Worm (Caenorhabditis elegans) whole organism, early embryonic: Measurements from ENCODE around the gene dct-1.

Experiments
- B0310.2 ChIP-seq: sonication (generic microtip); optimal IDR thresholded peaks from 2 replicates; lab custom pipeline; 2016; ENCODE audit warnings: mild to moderate bottlenecking, missing genetic modification characterization, missing compliant biosample characterization
- F13C5.2 ChIP-seq: sonication (generic microtip); optimal IDR thresholded peaks from 2 replicates; lab custom pipeline; 2017; ENCODE audit warnings: mild to moderate bottlenecking, missing genetic modification characterization, inconsistent platforms, missing compliant biosample characterization
- aly-1 ChIP-seq: sonication (generic microtip); optimal IDR thresholded peaks from 2 replicates; lab custom pipeline; 2016; ENCODE audit warnings: missing genetic modification characterization, missing compliant biosample characterization
- ama-1 ChIP-seq: fragments of 150-350 bp; optimal IDR thresholded peaks from 2 replicates; lab custom pipeline; 2014
- ceh-13 ChIP-seq: fragments of 200-800 bp; sonication (Bioruptor generic); optimal IDR thresholded peaks from 2 replicates; lab custom pipeline; 2018; ENCODE audit warnings: mild to moderate bottlenecking, missing genetic modification characterization, missing compliant biosample characterization
- ceh-36 ChIP-seq: sonication (generic microtip); optimal IDR thresholded peaks from 2 replicates; lab custom pipeline; 2016; ENCODE audit warnings: missing genetic modification characterization, inconsistent platforms, missing compliant biosample characterization
- ets-7 ChIP-seq: sonication (generic microtip); optimal IDR thresholded peaks from 2 replicates; lab custom pipeline; 2016; ENCODE audit warnings: missing genotype, missing genetic modification characterization, missing compliant biosample characterization
- flt-1 ChIP-seq: fragments of 200-800 bp; sonication (Bioruptor generic); IDR thresholded peaks from 2 replicates; pipeline ENCODE4 v1.3.6; 2022; ENCODE audit warnings: missing genetic modification characterization, missing compliant biosample characterization
- hmbx-1 ChIP-seq: sonication (generic microtip); optimal IDR thresholded peaks from 2 replicates; lab custom pipeline; 2016; ENCODE audit warnings: mild to moderate bottlenecking, missing genetic modification characterization, missing compliant biosample characterization
- hmg-4 ChIP-seq: fragments of 200-800 bp; sonication (Bioruptor generic); optimal IDR thresholded peaks from 2 replicates; lab custom pipeline; 2018; ENCODE audit warnings: mild to moderate bottlenecking, missing genetic modification characterization, missing compliant biosample characterization
- hnd-1 ChIP-seq: sonication (generic microtip); optimal IDR thresholded peaks from 2 replicates; lab custom pipeline; 2016; ENCODE audit warnings: missing genetic modification characterization, missing compliant biosample characterization
- pes-1 ChIP-seq: fragments of 200-800 bp; sonication (Bioruptor generic); IDR thresholded peaks from 2 replicates; pipeline ENCODE4 v1.3.6; 2022; ENCODE audit warnings: missing genetic modification reagents, missing genetic modification characterization, missing compliant biosample characterization
- scrt-1 ChIP-seq: fragments of 200-800 bp; sonication (Bioruptor generic); IDR thresholded peaks from 2 replicates; pipeline ENCODE4 v1.3.6; 2022; ENCODE audit warnings: missing genetic modification characterization, missing compliant biosample characterization
- sea-1 ChIP-seq: fragments of 200-800 bp; sonication (Bioruptor generic); conservative IDR thresholded peaks from 2 replicates; pipeline ENCODE4 v1.3.6; 2022; ENCODE audit warnings: missing genetic modification characterization, missing compliant biosample characterization
- tbx-11 ChIP-seq: fragments of 200-800 bp; sonication (Bioruptor generic); IDR thresholded peaks from 2 replicates; pipeline ENCODE4 v1.3.6; 2022; ENCODE audit warnings: missing genetic modification characterization, missing compliant biosample characterization
- tbx-37 ChIP-seq: fragments of 200-800 bp; sonication (Bioruptor generic); conservative IDR thresholded peaks from 2 replicates; pipeline ENCODE4 v1.3.6; 2022; ENCODE audit warnings: missing genetic modification reagents, missing genetic modification characterization, missing compliant biosample characterization
- tra-4 ChIP-seq: sonication (generic microtip); optimal IDR thresholded peaks from 2 replicates; lab custom pipeline; 2017; ENCODE audit warnings: missing genetic modification characterization, missing compliant biosample characterization

dct-1 gene

DNA sequence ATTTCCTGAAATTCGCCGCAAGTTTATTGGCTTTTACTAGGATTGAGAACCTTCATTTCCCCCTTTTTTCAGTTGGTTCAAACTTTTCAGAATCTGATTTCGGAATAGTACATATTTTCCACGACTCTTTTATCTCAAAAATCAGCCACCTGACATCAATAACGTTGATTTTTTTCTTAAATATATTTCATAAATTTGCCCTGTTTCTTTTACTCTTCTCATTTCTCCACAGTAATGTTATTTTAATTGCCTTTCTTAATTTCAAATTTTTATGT, 1.2 kb upstream of the dct-1 start:
- TF ChIP-seq ceh-36 (tag; lab: Kevin White, UChicago) (no peak), ets-7 (no peak), hmbx-1 (tag; lab: Kevin White, UChicago) (no peak), pes-1 (GFP tag; lab: Robert Waterston, UW) (no peak), F13C5.2 (tag; lab: Kevin White, UChicago) (no peak), sea-1 (no peak), tbx-37 (GFP tag; lab: Robert Waterston, UW) (no peak), ceh-13 (no peak), ama-1 (lab: Kevin White, UChicago) (no peak), tbx-11 (GFP tag; lab: Robert Waterston, UW) (no peak), hmg-4 (GFP tag; lab: Kevin White, UChicago) (no peak), flt-1 (no peak)

ce11 chrX:7953695-7954094, 459 bp upstream of the dct-1 start:
- TF ChIP-seq sea-1 (no peak), tra-4 (tag; lab: Kevin White, UChicago) (no peak), hmg-4 (GFP tag; lab: Kevin White, UChicago) (no peak), ceh-36 (tag; lab: Kevin White, UChicago) (no peak), ama-1 (lab: Kevin White, UChicago) (no peak), hnd-1 (tag; lab: Kevin White, UChicago) (no peak), B0310.2 (tag; lab: Kevin White, UChicago) (no peak), aly-1 (tag; lab: Kevin White, UChicago) (no peak), tbx-37 (GFP tag; lab: Robert Waterston, UW) (no peak), ets-7 (no peak), pes-1 (GFP tag; lab: Robert Waterston, UW) (no peak), flt-1 (no peak), F13C5.2 (tag; lab: Kevin White, UChicago) (no peak)

- TF ChIP-seq tbx-37 (GFP tag; lab: Robert Waterston, UW) (no peak), hnd-1 (tag; lab: Kevin White, UChicago) (no peak), hmbx-1 (tag; lab: Kevin White, UChicago) (no peak), ets-7 (no peak), flt-1 (no peak), aly-1 (tag; lab: Kevin White, UChicago) (no peak), tra-4 (tag; lab: Kevin White, UChicago) (no peak), tbx-11 (GFP tag; lab: Robert Waterston, UW) (no peak), F13C5.2 (tag; lab: Kevin White, UChicago) (no peak), ceh-13 (no peak), ceh-36 (tag; lab: Kevin White, UChicago) (no peak), pes-1 (GFP tag; lab: Robert Waterston, UW) (no peak), sea-1 (no peak), hmg-4 (GFP tag; lab: Kevin White, UChicago) (no peak)
Observed at ce11 chrX:7956449-7956848, 2.3 kb downstream of the dct-1 start.

- TF ChIP-seq scrt-1 (GFP tag; lab: Robert Waterston, UW) (no peak), ceh-13 (no peak), hnd-1 (tag; lab: Kevin White, UChicago) (no peak), aly-1 (tag; lab: Kevin White, UChicago) (no peak), B0310.2 (tag; lab: Kevin White, UChicago) (no peak), hmg-4 (GFP tag; lab: Kevin White, UChicago) (no peak), ama-1 (lab: Kevin White, UChicago) (no peak)
Observed at ce11 chrX:7958203-7958602, 4.0 kb downstream of the dct-1 start, which contains the start of gene sfxn-2. TSS of gene sfxn-2 (minus strand) at chrX:7958303.

DNA sequence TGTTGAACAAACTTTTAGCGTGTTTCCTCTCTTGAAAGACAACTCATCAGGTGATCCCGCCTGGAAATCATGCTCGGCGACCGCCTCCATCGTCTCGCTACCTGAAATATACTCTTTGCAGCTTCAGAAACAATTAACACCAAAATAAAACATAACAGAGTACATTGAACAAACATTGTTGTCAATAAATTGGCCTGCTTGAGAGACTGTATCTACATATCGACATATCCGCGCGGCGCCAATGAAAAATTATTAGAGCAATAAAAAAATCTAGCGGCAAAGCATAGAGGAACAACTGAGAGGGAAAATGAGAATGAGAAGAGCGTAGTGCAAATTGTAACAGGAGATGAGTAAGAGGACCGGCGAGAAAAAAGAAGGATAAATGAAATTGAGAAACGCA, 7.5 kb downstream of the dct-1 start, which contains the start of gene sem-5:
TSS of gene sem-5 (minus strand) at position 101 of the 400 bp plus-strand sequence.
- no peak for TF ChIP-seq ceh-13
- 0 out of 2 replicates have a peak, but pooled peaks have one; percentile 5 for TF ChIP-seq pes-1 (GFP tag; lab: Robert Waterston, UW)

- TF ChIP-seq pes-1 (GFP tag; lab: Robert Waterston, UW) (0 out of 2 replicates have a peak, but pooled peaks have one; percentile 3), sea-1 (no peak), tbx-37 (GFP tag; lab: Robert Waterston, UW) (no peak), aly-1 (tag; lab: Kevin White, UChicago) (peak; percentile 60), ets-7 (no peak), F13C5.2 (tag; lab: Kevin White, UChicago) (peak; percentile 48), hnd-1 (tag; lab: Kevin White, UChicago) (no peak), tbx-11 (GFP tag; lab: Robert Waterston, UW) (no peak), scrt-1 (GFP tag; lab: Robert Waterston, UW) (no peak), ama-1 (lab: Kevin White, UChicago) (no peak), B0310.2 (tag; lab: Kevin White, UChicago) (no peak), ceh-36 (tag; lab: Kevin White, UChicago) (no peak), hmg-4 (GFP tag; lab: Kevin White, UChicago) (peak; percentile 59)
Observed at ce11 chrX:7962056-7962485, 7.9 kb downstream of the dct-1 start.

- TF ChIP-seq flt-1 = no peak
- TF ChIP-seq tra-4 (tag; lab: Kevin White, UChicago) = no peak
- TF ChIP-seq F13C5.2 (tag; lab: Kevin White, UChicago) = no peak
- TF ChIP-seq sea-1 = no peak
- TF ChIP-seq ama-1 (lab: Kevin White, UChicago) = no peak
- TF ChIP-seq hnd-1 (tag; lab: Kevin White, UChicago) = no peak
- TF ChIP-seq scrt-1 (GFP tag; lab: Robert Waterston, UW) = no peak
- no peak for TF ChIP-seq ceh-13
- TF ChIP-seq ceh-36 (tag; lab: Kevin White, UChicago) = no peak
- TF ChIP-seq aly-1 (tag; lab: Kevin White, UChicago) = no peak
- no peak for TF ChIP-seq hmbx-1 (tag; lab: Kevin White, UChicago)
- no peak for TF ChIP-seq hmg-4 (GFP tag; lab: Kevin White, UChicago)
- no peak for TF ChIP-seq tbx-37 (GFP tag; lab: Robert Waterston, UW)
- TF ChIP-seq B0310.2 (tag; lab: Kevin White, UChicago) = no peak
- no peak for TF ChIP-seq ets-7
Observed at ce11 chrX:7964022-7964421, 9.9 kb downstream of the dct-1 start.
